Fruit fly (Drosophila melanogaster) whole organism, embryonic: ENCODE results near the gene Fatp1.

Experiments used
- ATbp ChIP-seq: fragments of 200-800 bp; sonication (Bioruptor generic); optimal IDR thresholded peaks from 2 replicates; lab custom pipeline; 2017; ENCODE audit warnings: missing biosample characterization, mild to moderate bottlenecking, missing genetic modification characterization, missing genetic modification reagents
- Asciz ChIP-seq: fragments of 200-800 bp; sonication (Bioruptor generic); optimal IDR thresholded peaks from 2 replicates; lab custom pipeline; 2017; ENCODE audit warnings: missing biosample characterization, mild to moderate bottlenecking, missing genetic modification characterization, missing genetic modification reagents
- Blimp-1 ChIP-seq: fragments of 200-800 bp; sonication (Bioruptor generic); optimal IDR thresholded peaks from 3 replicates; lab custom pipeline; 2018; ENCODE audit warnings: missing biosample characterization, missing genetic modification characterization, mild to moderate bottlenecking, moderate library complexity, missing genetic modification reagents
- CG10431 ChIP-seq: fragments of 200-800 bp; sonication (Bioruptor generic); optimal IDR thresholded peaks from 3 replicates; lab custom pipeline; 2018; ENCODE audit warnings: missing biosample characterization, mild to moderate bottlenecking, missing genetic modification characterization
- CG12071 ChIP-seq: fragments of 200-800 bp; sonication (Bioruptor generic); optimal IDR thresholded peaks from 3 replicates; lab custom pipeline; 2018; ENCODE audit warnings: missing biosample characterization, mild to moderate bottlenecking, missing genetic modification characterization
- CG12219 ChIP-seq: fragments of 200-800 bp; sonication (Bioruptor generic); optimal IDR thresholded peaks from 3 replicates; lab custom pipeline; 2018; ENCODE audit warnings: missing biosample characterization, mild to moderate bottlenecking, missing genetic modification characterization
- CG1233 ChIP-seq: fragments of 200-800 bp; sonication (Bioruptor generic); optimal IDR thresholded peaks from 4 replicates; lab custom pipeline; 2018; ENCODE audit warnings: missing biosample characterization, mild to moderate bottlenecking, missing genetic modification characterization
- CG14710 ChIP-seq: fragments of 200-800 bp; sonication (Bioruptor generic); optimal IDR thresholded peaks from 3 replicates; lab custom pipeline; 2019; ENCODE audit warnings: missing biosample characterization, mild to moderate bottlenecking, missing genetic modification characterization, moderate library complexity
- CG15696 ChIP-seq: fragments of 200-800 bp; sonication (Bioruptor generic); optimal IDR thresholded peaks from 2 replicates; lab custom pipeline; 2019; ENCODE audit warnings: missing biosample characterization, mild to moderate bottlenecking, missing genetic modification characterization, moderate library complexity
- CG1602 ChIP-seq: fragments of 200-800 bp; sonication (Bioruptor generic); optimal IDR thresholded peaks from 3 replicates; lab custom pipeline; 2016; ENCODE audit warnings: missing biosample characterization, missing genetic modification characterization
- CG16815 ChIP-seq: fragments of 200-800 bp; sonication (Bioruptor generic); optimal IDR thresholded peaks from 3 replicates; lab custom pipeline; 2017; ENCODE audit warnings: missing biosample characterization, mild to moderate bottlenecking, missing genetic modification characterization
- CG16863 ChIP-seq: fragments of 200-800 bp; sonication (Bioruptor generic); optimal IDR thresholded peaks from 3 replicates; lab custom pipeline; 2016; ENCODE audit warnings: missing biosample characterization, missing genetic modification characterization
- CG17328 ChIP-seq: fragments of 200-800 bp; sonication (Bioruptor generic); IDR thresholded peaks from 2 replicates; pipeline ENCODE4 v1.3.6; 2022; ENCODE audit warnings: missing biosample characterization, missing genetic modification characterization
- CG17568 ChIP-seq: fragments of 200-800 bp; sonication (Bioruptor generic); optimal IDR thresholded peaks from 2 replicates; lab custom pipeline; 2018; ENCODE audit warnings: missing biosample characterization, mild to moderate bottlenecking, missing genetic modification characterization, moderate library complexity
- CG1792 ChIP-seq: fragments of 200-800 bp; sonication (Bioruptor generic); optimal IDR thresholded peaks from 2 replicates; lab custom pipeline; 2016; ENCODE audit warnings: missing biosample characterization, missing genetic modification characterization
- CG18599 ChIP-seq: fragments of 200-800 bp; sonication (Bioruptor generic); optimal IDR thresholded peaks from 3 replicates; lab custom pipeline; 2017; ENCODE audit warnings: missing biosample characterization, missing genetic modification characterization, mild to moderate bottlenecking, moderate library complexity, missing genetic modification reagents
- CG2678 ChIP-seq: fragments of 200-800 bp; sonication (Bioruptor generic); optimal IDR thresholded peaks from 3 replicates; lab custom pipeline; 2019; ENCODE audit warnings: missing biosample characterization, mild to moderate bottlenecking, missing genetic modification characterization, moderate library complexity
- CG2712 ChIP-seq: fragments of 200-800 bp; optimal IDR thresholded peaks from 3 replicates; lab custom pipeline; 2019; ENCODE audit warnings: missing biosample characterization, mild to moderate bottlenecking, missing genetic modification characterization, moderate library complexity
- CG2875 ChIP-seq: fragments of 200-800 bp; sonication (Bioruptor generic); optimal IDR thresholded peaks from 2 replicates; lab custom pipeline; 2017; ENCODE audit warnings: missing biosample characterization, mild to moderate bottlenecking, missing genetic modification characterization, missing genetic modification reagents
- CG33213 ChIP-seq: fragments of 200-800 bp; sonication (Bioruptor generic); optimal IDR thresholded peaks from 3 replicates; lab custom pipeline; 2016; ENCODE audit warnings: missing biosample characterization, missing genetic modification characterization
- CG3407 ChIP-seq: fragments of 200-800 bp; sonication (Bioruptor generic); optimal IDR thresholded peaks from 2 replicates; lab custom pipeline; 2018; ENCODE audit warnings: missing biosample characterization, mild to moderate bottlenecking, missing genetic modification characterization
- CG8089 ChIP-seq: fragments of 200-800 bp; sonication (Bioruptor generic); optimal IDR thresholded peaks from 3 replicates; lab custom pipeline; 2016; ENCODE audit warnings: missing biosample characterization, missing genetic modification characterization
- CG8359 ChIP-seq: fragments of 200-800 bp; sonication (Bioruptor generic); optimal IDR thresholded peaks from 2 replicates; lab custom pipeline; 2017; ENCODE audit warnings: missing biosample characterization, mild to moderate bottlenecking, missing genetic modification characterization, borderline replicate concordance
- CG9727 ChIP-seq: fragments of 200-800 bp; sonication (Bioruptor generic); optimal IDR thresholded peaks from 3 replicates; lab custom pipeline; 2017; ENCODE audit warnings: missing biosample characterization, mild to moderate bottlenecking, missing genetic modification characterization
- Ets65A ChIP-seq: fragments of 200-800 bp; sonication (Bioruptor generic); peaks from one replicate; lab custom pipeline; 2016; ENCODE audit warnings: missing biosample characterization, missing genetic modification characterization
- Med ChIP-seq: fragments of 200-800 bp; sonication (Bioruptor generic); peaks from one replicate; lab custom pipeline; 2016; ENCODE audit warnings: missing biosample characterization, missing genetic modification characterization, mild to moderate bottlenecking, inconsistent platforms, moderate library complexity
- Optix ChIP-seq: fragments of 200-800 bp; sonication (Bioruptor generic); IDR thresholded peaks from 3 replicates; pipeline ENCODE4 v1.3.6; 2022; ENCODE audit warnings: missing biosample characterization, missing genetic modification characterization
- PHDP ChIP-seq: fragments of 200-800 bp; sonication (Bioruptor generic); optimal IDR thresholded peaks from 3 replicates; lab custom pipeline; 2018; ENCODE audit warnings: missing biosample characterization, mild to moderate bottlenecking, missing genetic modification characterization, moderate library complexity
- Pdp1 ChIP-seq, 2 experiments: fragments of 200-800 bp; sonication (Bioruptor generic); optimal IDR thresholded peaks; 3 replicates each; lab custom pipeline; 2016; ENCODE audit warnings: missing biosample characterization in 2 of 2, missing genetic modification characterization in 2 of 2, mild to moderate bottlenecking in 1 of 2, moderate library complexity in 1 of 2
- Spps ChIP-seq: fragments of 200-800 bp; sonication (Bioruptor generic); optimal IDR thresholded peaks from 2 replicates; lab custom pipeline; 2018; ENCODE audit warnings: missing biosample characterization, mild to moderate bottlenecking, missing genetic modification characterization
- Sry-δ ChIP-seq: fragments of 200-800 bp; sonication (Bioruptor generic); optimal IDR thresholded peaks from 2 replicates; lab custom pipeline; 2016; ENCODE audit warnings: missing biosample characterization, missing genetic modification characterization
- Vsx1 ChIP-seq: fragments of 200-800 bp; sonication (Bioruptor generic); optimal IDR thresholded peaks from 2 replicates; lab custom pipeline; 2017; ENCODE audit warnings: missing biosample characterization, mild to moderate bottlenecking, missing genetic modification characterization, missing genetic modification reagents
- Xbp1 ChIP-seq: fragments of 200-800 bp; sonication (Bioruptor generic); optimal IDR thresholded peaks from 3 replicates; lab custom pipeline; 2016; ENCODE audit warnings: missing biosample characterization, mild to moderate bottlenecking, missing genetic modification characterization
- Xrp1 ChIP-seq: fragments of 200-800 bp; sonication (Bioruptor generic); IDR thresholded peaks from 2 replicates; pipeline ENCODE4 v1.3.6; 2022; ENCODE audit warnings: missing biosample characterization, missing genetic modification characterization
- bab2 ChIP-seq: fragments of 200-800 bp; sonication (Bioruptor generic); optimal IDR thresholded peaks from 2 replicates; lab custom pipeline; 2016; ENCODE audit warnings: missing biosample characterization, missing genetic modification characterization
- bsh ChIP-seq, 2 experiments: fragments of 200-800 bp; sonication (Bioruptor generic); optimal IDR thresholded peaks; 2 replicates each; lab custom pipeline; 2017 to 2018; ENCODE audit warnings: mild to moderate bottlenecking in 2 of 2, missing biosample characterization in 2 of 2, missing genetic modification characterization in 2 of 2, moderate library complexity in 1 of 2
- cas ChIP-seq: fragments of 200-800 bp; sonication (Bioruptor generic); IDR thresholded peaks from 2 replicates; pipeline ENCODE4 v1.3.6; 2022; ENCODE audit warnings: missing biosample characterization, missing genetic modification characterization
- chif ChIP-seq, 2 experiments: fragments of 200-800 bp; sonication (Bioruptor generic); optimal IDR thresholded peaks; 3 replicates each; lab custom pipeline; 2016; ENCODE audit warnings: missing biosample characterization in 2 of 2, missing genetic modification characterization in 2 of 2
- ci ChIP-seq: fragments of 200-800 bp; sonication (Bioruptor generic); IDR thresholded peaks from 3 replicates; pipeline ENCODE4 v1.3.6; 2022; ENCODE audit warnings: missing biosample characterization, missing genetic modification characterization
- dmrt11E ChIP-seq: fragments of 200-800 bp; sonication (Bioruptor generic); optimal IDR thresholded peaks from 3 replicates; lab custom pipeline; 2018; ENCODE audit warnings: missing biosample characterization, mild to moderate bottlenecking, missing genetic modification characterization, moderate library complexity
- dysf ChIP-seq: fragments of 200-800 bp; sonication (Bioruptor generic); IDR thresholded peaks from 3 replicates; pipeline ENCODE4 v1.3.6; 2022; ENCODE audit warnings: missing biosample characterization, missing genetic modification characterization
- fu2 ChIP-seq: fragments of 200-800 bp; sonication (Bioruptor generic); optimal IDR thresholded peaks from 2 replicates; lab custom pipeline; 2016; ENCODE audit warnings: missing biosample characterization, missing genetic modification characterization
- gsb-n ChIP-seq: fragments of 200-800 bp; sonication (Bioruptor generic); optimal IDR thresholded peaks from 3 replicates; lab custom pipeline; 2018; ENCODE audit warnings: missing biosample characterization, mild to moderate bottlenecking, missing genetic modification characterization
- ind ChIP-seq: fragments of 200-800 bp; sonication (Bioruptor generic); optimal IDR thresholded peaks from 3 replicates; lab custom pipeline; 2016; ENCODE audit warnings: missing biosample characterization, missing genetic modification characterization
- repo ChIP-seq: fragments of 200-800 bp; sonication (Bioruptor generic); optimal IDR thresholded peaks from 2 replicates; lab custom pipeline; 2016; ENCODE audit warnings: missing biosample characterization, missing genetic modification characterization
- salm ChIP-seq: fragments of 200-800 bp; sonication (Bioruptor generic); optimal IDR thresholded peaks from 2 replicates; lab custom pipeline; 2018; ENCODE audit warnings: missing biosample characterization, mild to moderate bottlenecking, missing genetic modification characterization
- sc ChIP-seq, 3 experiments: fragments of >200 bp in 2 of 3; fragments of 200-800 bp in 1 of 3; sonication (Bioruptor generic) in 1 of 3; optimal IDR thresholded peaks; 2 replicates in 2 of 3; 3 replicates in 1 of 3; lab custom pipeline; 2017; ENCODE audit warnings: mild to moderate bottlenecking in 1 of 3, missing biosample characterization in 1 of 3, missing genetic modification characterization in 1 of 3, missing genetic modification reagents in 1 of 3
- sens ChIP-seq: fragments of 200-800 bp; sonication (Bioruptor generic); peaks from one replicate; lab custom pipeline; 2016; ENCODE audit warnings: missing biosample characterization, missing genetic modification characterization

Fatp1 gene

DNA sequence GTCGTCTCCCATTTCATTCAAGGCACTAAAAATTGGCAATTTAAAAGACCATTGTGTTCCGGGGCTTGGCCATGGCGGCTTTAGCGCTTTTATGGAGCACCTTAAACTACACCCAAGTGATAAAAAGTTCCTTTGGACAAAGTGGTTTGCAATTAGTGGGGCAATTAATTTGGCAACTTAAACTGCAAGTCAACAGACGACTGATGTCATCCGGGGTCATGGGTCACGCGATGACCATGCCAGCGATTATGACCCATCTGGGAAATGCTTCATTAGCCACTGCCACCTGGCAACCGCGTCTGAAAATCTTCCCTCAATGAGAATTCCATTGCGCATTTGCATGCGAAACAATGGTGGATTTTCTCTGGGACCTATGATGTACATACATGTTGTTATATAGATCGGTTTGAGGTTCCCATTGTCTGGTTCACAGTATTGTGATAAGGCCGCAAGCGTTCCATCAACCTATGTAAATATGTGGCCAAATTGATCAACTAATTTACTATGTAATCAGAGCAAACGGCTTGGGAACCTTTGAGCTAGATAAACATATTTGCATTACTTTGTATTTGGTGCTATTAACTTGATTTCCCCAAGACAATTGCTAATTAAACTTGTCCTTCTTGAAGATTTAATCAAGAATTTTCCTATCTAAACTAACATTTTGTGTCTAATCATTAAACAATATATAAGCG is 19.8 kb downstream of the Fatp1 start:
- TF ChIP-seq bsh (GFP tag; optimal IDR thresholded peaks at IDR 0.05; lab: Kevin White, UChicago) (peak in 1 of 2 experiments; percentile 63), Asciz (GFP tag; lab: Kevin White, UChicago) (peak; percentile 65), gsb-n (peak; percentile 36), CG12071 (peak; percentile 12), Xrp1 (GFP tag; lab: Robert Waterston, UW) (peak; percentile 62), chif (GFP tag; optimal IDR thresholded peaks at IDR 0.05; lab: Kevin White, UChicago) (no peak), CG1792 (peak; percentile 14), ind (GFP tag; lab: Kevin White, UChicago) (no peak), CG2678 (tag; lab: Kevin White, UChicago) (peak; percentile 10), Blimp-1 (peak; percentile 33), CG16863 (GFP tag; lab: Kevin White, UChicago) (no peak), cas (GFP tag; lab: Robert Waterston, UW) (no peak), CG3407 (peak; percentile 63), CG9727 (GFP tag; lab: Kevin White, UChicago) (peak; percentile 23), repo (GFP tag; lab: Kevin White, UChicago) (no peak), Spps (tag; lab: Kevin White, UChicago) (peak; percentile 29), CG8089 (GFP tag; lab: Kevin White, UChicago) (peak; percentile 23), CG17328 (GFP tag; lab: Robert Waterston, UW) (peak; percentile 15; the same call in 1 of the 2 replicates), Ets65A (GFP tag; lab: Kevin White, UChicago) (peak; percentile 91), Sry-δ (no peak), CG33213 (GFP tag; lab: Kevin White, UChicago) (peak; percentile 1), CG14710 (peak; percentile 11), dmrt11E (tag; lab: Kevin White, UChicago) (peak; percentile 53), CG10431 (GFP tag; lab: Kevin White, UChicago) (no peak), salm (tag; lab: Kevin White, UChicago) (peak; percentile 1), bab2 (GFP tag; lab: Kevin White, UChicago) (peak; percentile 52), CG1602 (GFP tag; lab: Kevin White, UChicago) (peak; percentile 25), PHDP (tag; lab: Kevin White, UChicago) (peak; percentile 57), Med (GFP tag; lab: Kevin White, UChicago) (peak; percentile 56), CG8359 (GFP tag; lab: Kevin White, UChicago) (peak; percentile 3), CG18599 (GFP tag; lab: Kevin White, UChicago) (no peak), sens (GFP tag; lab: Kevin White, UChicago) (peak; percentile 81), CG16815 (GFP tag; lab: Kevin White, UChicago) (no peak), Pdp1 (GFP tag; optimal IDR thresholded peaks at IDR 0.05; lab: Kevin White, UChicago) (peak in 1 of 2 experiments; percentile 18), CG1233 (GFP tag; lab: Kevin White, UChicago) (peak; percentile 15), Xbp1 (GFP tag; lab: Kevin White, UChicago) (no peak), CG2712 (peak; percentile 6), CG12219 (no peak), ATbp (GFP tag; lab: Kevin White, UChicago) (peak; percentile 53), CG2875 (GFP tag; lab: Kevin White, UChicago) (peak; percentile 48), CG17568 (GFP tag; lab: Kevin White, UChicago) (peak; percentile 16), fu2 (GFP tag; lab: Kevin White, UChicago) (no peak), Optix (GFP tag; lab: Robert Waterston, UW) (no peak), dysf (GFP tag; lab: Robert Waterston, UW) (peak; percentile 20; the same call in 1 of the 3 replicates), ci (0 out of 3 replicates have a peak, but pooled peaks have one; percentile 38), CG15696 (tag; lab: Kevin White, UChicago) (peak; percentile 7), sc (optimal IDR thresholded peaks at IDR 0.05; lab: Kevin White, UChicago) (no peak), sc (GFP tag; optimal IDR thresholded peaks at IDR 0.05; lab: Kevin White, UChicago) (peak; percentile 32), Vsx1 (GFP tag; lab: Kevin White, UChicago) (peak; percentile 25)
